Fruit fly (Drosophila melanogaster): ENCODE data around the gene CG4611.

The CG4611 gene

dm6 chr3L:5187572-5187934 lies 51.4 kb downstream of the CG4611 start:
- TF ChIP-seq D1 (tag; optimal IDR thresholded peaks at IDR 0.05) (no peak), CG32121 (GFP tag; IDR thresholded peaks at IDR 0.05) (peak; percentile 44; the same call in 1 of the 2 replicates), Ets98B (GFP tag; IDR thresholded peaks at IDR 0.05) (peak; percentile 74), rn (GFP tag; IDR thresholded peaks at IDR 0.05) (peak; percentile 48; the same call in 1 of the 2 replicates), CG4496 (GFP tag; IDR thresholded peaks at IDR 0.05) (peak; percentile 84), CG15710 (tag; optimal IDR thresholded peaks at IDR 0.05) (peak; percentile 49), CG8301 (tag; optimal IDR thresholded peaks at IDR 0.05) (peak; percentile 74), fd96Ca (GFP tag; IDR thresholded peaks at IDR 0.05) (no peak), gl (tag; optimal IDR thresholded peaks at IDR 0.05) (no peak), EcR (GFP tag; optimal IDR thresholded peaks at IDR 0.05) (no peak), CG9948 (tag; optimal IDR thresholded peaks at IDR 0.05) (peak; percentile 60), Pif1B (GFP tag; optimal IDR thresholded peaks at IDR 0.05) (peak; percentile 10), CG17806 (tag; optimal IDR thresholded peaks at IDR 0.05) (peak; percentile 74), CG12605 (GFP tag; IDR thresholded peaks at IDR 0.05) (peak; percentile 46; the same call in 1 of the 2 replicates), Snoo (tag; optimal IDR thresholded peaks at IDR 0.05) (no peak), CG8159 (tag; optimal IDR thresholded peaks at IDR 0.05) (peak; percentile 60), CG10348 (GFP tag; IDR thresholded peaks at IDR 0.05) (no peak), Pif1A (GFP tag; optimal IDR thresholded peaks at IDR 0.05) (peak; percentile 32), CG34367 (tag; optimal IDR thresholded peaks at IDR 0.05) (peak; percentile 49), CG14655 (GFP tag; optimal IDR thresholded peaks at IDR 0.05) (peak; percentile 61), CG13204 (GFP tag; optimal IDR thresholded peaks at IDR 0.05) (no peak)

Measured in whole organism, pupa.